Worm (Caenorhabditis elegans): ENCODE measurements around the gene D1079.1.

D1079.1 gene

DNA sequence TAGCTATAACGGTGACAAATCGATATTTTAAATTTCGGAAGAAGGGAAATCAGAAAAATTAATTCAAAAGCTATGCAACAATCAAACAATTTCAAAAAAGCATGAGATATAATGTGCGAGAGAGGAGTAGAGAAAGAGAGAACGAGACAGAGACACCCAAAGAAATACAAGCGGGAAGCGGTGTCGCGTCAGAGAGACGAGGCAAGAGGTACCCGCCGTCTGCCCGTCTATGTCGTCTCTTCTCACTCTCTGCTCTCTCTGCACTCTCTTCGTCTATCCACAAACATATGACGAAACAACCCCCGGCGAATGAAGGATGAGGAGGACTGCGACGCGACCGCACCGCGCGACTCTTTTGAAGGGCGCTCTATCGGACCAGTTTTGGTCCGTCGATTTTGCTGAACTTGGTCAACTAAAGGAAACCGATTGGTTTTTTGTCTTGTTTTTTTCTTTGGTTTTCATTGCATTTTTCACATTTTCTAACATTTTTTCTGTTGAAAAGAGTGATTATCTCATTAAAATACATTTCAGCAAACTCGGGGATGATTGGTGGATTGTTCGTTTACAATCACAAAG lies 14.0 kb upstream of the D1079.1 start, which contains the start of gene dpy-23 (continued):
- TF ChIP-seq C08G9.2 (tag; optimal IDR thresholded peaks at IDR 0.05) (no peak), fkh-6 (tag; optimal IDR thresholded peaks at IDR 0.05) (no peak), rnt-1 (tag; optimal IDR thresholded peaks at IDR 0.05) (peak; percentile 87), tbx-7 (tag; optimal IDR thresholded peaks at IDR 0.05) (no peak), pqm-1 (tag; optimal IDR thresholded peaks at IDR 0.05) (peak; percentile 32), madf-2 (tag; optimal IDR thresholded peaks at IDR 0.05) (peak; percentile 97), hlh-6 (tag; optimal IDR thresholded peaks at IDR 0.05) (no peak), ttx-3 (tag; optimal IDR thresholded peaks at IDR 0.05) (no peak), elt-2 (tag; optimal IDR thresholded peaks at IDR 0.05) (peak; percentile 71), ceh-2 (tag; optimal IDR thresholded peaks at IDR 0.05) (peak; percentile 15), ceh-34 (tag; optimal IDR thresholded peaks at IDR 0.05) (peak; percentile 90), pha-2 (tag; optimal IDR thresholded peaks at IDR 0.05) (no peak), lin-11 (tag; optimal IDR thresholded peaks at IDR 0.05) (no peak), T23F11.4 (GFP tag; optimal IDR thresholded peaks at IDR 0.05) (no peak), ceh-45 (GFP tag; IDR thresholded peaks at IDR 0.05) (no peak), ceh-18 (tag; optimal IDR thresholded peaks at IDR 0.05) (peak; percentile 94), ceh-24 (tag; optimal IDR thresholded peaks at IDR 0.05) (no peak), pha-4 (tag; optimal IDR thresholded peaks at IDR 0.05) (no peak), fax-1 (tag; optimal IDR thresholded peaks at IDR 0.05) (peak; percentile 2), ceh-19 (GFP tag; optimal IDR thresholded peaks at IDR 0.05) (no peak), sox-2 (GFP tag; IDR thresholded peaks at IDR 0.05) (no peak), ceh-22 (tag; optimal IDR thresholded peaks at IDR 0.05) (no peak), nhr-11 (tag; optimal IDR thresholded peaks at IDR 0.05) (no peak), eyg-1 (tag; optimal IDR thresholded peaks at IDR 0.05) (no peak), nhr-232 (tag; optimal IDR thresholded peaks at IDR 0.05) (no peak), ama-1 (optimal IDR thresholded peaks at IDR 0.05) (no peak), pax-1 (tag; optimal IDR thresholded peaks at IDR 0.05) (peak; percentile 62), dmd-4 (tag; optimal IDR thresholded peaks at IDR 0.05; ENCODE audit: borderline replicate concordance) (no peak), ceh-31 (tag; optimal IDR thresholded peaks at IDR 0.05) (peak; percentile 93), tbx-2 (tag; optimal IDR thresholded peaks at IDR 0.05) (peak; percentile 86), npax-4 (tag; optimal IDR thresholded peaks at IDR 0.05) (no peak), hlh-30 (tag; optimal IDR thresholded peaks at IDR 0.05; ENCODE audit: insufficient read depth) (peak; percentile 93), fkh-10 (GFP tag; optimal IDR thresholded peaks at IDR 0.05) (no peak), hlh-15 (tag; optimal IDR thresholded peaks at IDR 0.05) (no peak), dve-1 (tag; optimal IDR thresholded peaks at IDR 0.05) (peak; percentile 82), mec-3 (tag; optimal IDR thresholded peaks at IDR 0.05; ENCODE audit: borderline replicate concordance) (no peak), hlh-8 (tag; optimal IDR thresholded peaks at IDR 0.05) (peak; percentile 40), pat-9 (tag; optimal IDR thresholded peaks at IDR 0.05) (no peak), hlh-13 (GFP tag; optimal IDR thresholded peaks at IDR 0.05) (no peak), pros-1 (tag; optimal IDR thresholded peaks at IDR 0.05) (peak; percentile 90), syd-9 (tag; optimal IDR thresholded peaks at IDR 0.05) (peak; percentile 66), ceh-30 (tag; optimal IDR thresholded peaks at IDR 0.05) (peak; percentile 43), elt-4 (tag; optimal IDR thresholded peaks at IDR 0.05) (no peak)

ce11 chrX:4391680-4392079 lies 11.3 kb upstream of the D1079.1 start:
- TF ChIP-seq unc-55 (GFP tag; optimal IDR thresholded peaks at IDR 0.05) (no peak), ztf-16 (tag; optimal IDR thresholded peaks at IDR 0.05) (no peak), pax-1 (tag; optimal IDR thresholded peaks at IDR 0.05) (no peak)

Data from whole organism, late embryonic.